Fruit fly (Drosophila melanogaster) whole organism, pupa: Measurements from ENCODE around the gene CG33928.
A peak's percentile ranks its signal among the peaks of the same experiment; 100 is the strongest.

Experiments used
- CG13204 ChIP-seq: fragments of 200-800 bp; sonication (Bioruptor generic); optimal IDR thresholded peaks from 2 replicates; lab custom pipeline; 2018; ENCODE audit warnings: missing biosample characterization, mild to moderate bottlenecking, missing genetic modification characterization, moderate library complexity
- CG15710 ChIP-seq: fragments of 200-800 bp; sonication (Bioruptor generic); optimal IDR thresholded peaks from 2 replicates; lab custom pipeline; 2018; ENCODE audit warnings: missing biosample characterization, mild to moderate bottlenecking, missing genetic modification characterization, moderate library complexity
- CG32121 ChIP-seq: fragments of 200-800 bp; sonication (Bioruptor generic); IDR thresholded peaks from 2 replicates; pipeline ENCODE4 v1.3.6; 2022; ENCODE audit warnings: missing biosample characterization, missing genetic modification characterization
- CG4496 ChIP-seq: fragments of 200-800 bp; sonication (Bioruptor generic); IDR thresholded peaks from 3 replicates; pipeline ENCODE4 v1.3.6; 2022; ENCODE audit warnings: missing biosample characterization, missing genetic modification characterization
- CG9948 ChIP-seq: fragments of 200-800 bp; sonication (Bioruptor generic); optimal IDR thresholded peaks from 2 replicates; lab custom pipeline; 2018; ENCODE audit warnings: missing biosample characterization, mild to moderate bottlenecking, missing genetic modification characterization, moderate library complexity
- EcR ChIP-seq: fragments of 200-800 bp; sonication (Bioruptor generic); optimal IDR thresholded peaks from 3 replicates; lab custom pipeline; 2019; ENCODE audit warnings: missing biosample characterization, missing genetic modification characterization, mild to moderate bottlenecking, moderate library complexity, missing genetic modification reagents
- Pif1B ChIP-seq: fragments of 200-800 bp; sonication (Bioruptor generic); optimal IDR thresholded peaks from 3 replicates; lab custom pipeline; 2016; ENCODE audit warnings: missing biosample characterization, missing genetic modification characterization
- fd96Ca ChIP-seq: fragments of 200-800 bp; sonication (Bioruptor generic); IDR thresholded peaks from 3 replicates; pipeline ENCODE4 v1.3.6; 2022; ENCODE audit warnings: missing biosample characterization, missing genetic modification characterization

DNA sequence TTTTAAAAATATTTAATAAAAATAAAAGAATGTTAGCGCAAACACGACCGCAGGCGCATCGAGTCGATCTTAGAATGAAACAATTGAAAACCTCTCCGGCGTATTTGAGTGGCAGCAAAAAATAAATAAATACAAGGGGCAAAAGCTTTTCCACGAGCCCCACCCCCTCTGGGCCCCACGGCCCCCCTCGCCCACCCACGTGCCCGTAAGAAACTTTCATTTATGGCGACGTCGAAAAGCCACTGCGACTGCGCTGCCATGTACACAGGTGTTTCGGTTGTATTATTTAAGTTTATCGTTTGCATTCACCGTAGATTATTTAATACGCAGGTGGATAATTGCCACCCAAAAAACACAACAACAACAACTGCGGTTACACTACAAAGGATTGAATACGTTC is 12.0 kb upstream of the CG33928 start:
- TF ChIP-seq CG4496, result peak; percentile 53; the same call in 2 of the 3 replicates
- TF ChIP-seq CG9948 (tag; lab: Kevin White, UChicago), result no peak
- TF ChIP-seq fd96Ca (GFP tag; lab: Robert Waterston, UW), result no peak; the same call in 2 of the 3 replicates
- TF ChIP-seq CG15710 (tag; lab: Kevin White, UChicago), result no peak
- TF ChIP-seq Pif1B, result no peak
- TF ChIP-seq EcR, result no peak
- TF ChIP-seq CG13204 (GFP tag; lab: Kevin White, UChicago), result no peak
- TF ChIP-seq CG32121 (GFP tag; lab: Robert Waterston, UW), result 0 out of 2 replicates have a peak, but pooled peaks have one; percentile 27
